Worm (Caenorhabditis elegans) whole organism, L4 larva: ENCODE data around the gene grl-7.

Experiments
- F49E8.2 ChIP-seq: sonication (generic microtip); optimal IDR thresholded peaks from 2 replicates; lab custom pipeline; 2016; ENCODE audit warnings: missing compliant biosample characterization, mild to moderate bottlenecking, missing genetic modification characterization, borderline replicate concordance
- ZK337.2 ChIP-seq: fragments of 200-800 bp; sonication (Bioruptor generic); IDR thresholded peaks from 2 replicates; pipeline ENCODE4 v1.3.6; 2022; ENCODE audit warnings: missing genetic modification reagents, missing genetic modification characterization, missing compliant biosample characterization
- fkh-10 ChIP-seq: fragments of 150-350 bp; optimal IDR thresholded peaks from 2 replicates; lab custom pipeline; 2014; ENCODE audit warnings: missing biosample characterization, missing genetic modification reagents, missing genetic modification characterization
- lir-3 ChIP-seq: sonication (generic microtip); optimal IDR thresholded peaks from 2 replicates; lab custom pipeline; 2016; ENCODE audit warnings: mild to moderate bottlenecking, missing genetic modification characterization, missing compliant biosample characterization
- pha-4 ChIP-seq, 2 experiments: fragments of 150-350 bp in 1 of 2; fragments of 200-800 bp in 1 of 2; sonication (Bioruptor generic) in 1 of 2; IDR thresholded peaks in 1 of 2; optimal IDR thresholded peaks in 1 of 2; 2 replicates each; pipeline versions ENCODE4 v1.3.6 to Lab custom; 2014 to 2022; ENCODE audit warnings: missing genetic modification characterization in 2 of 2, missing genetic modification reagents in 2 of 2, missing biosample characterization in 1 of 2, missing compliant biosample characterization in 1 of 2
- sdz-12 ChIP-seq: fragments of 200-800 bp; sonication (Bioruptor generic); optimal IDR thresholded peaks from 2 replicates; lab custom pipeline; 2018; ENCODE audit warnings: mild to moderate bottlenecking, missing genetic modification characterization, missing compliant biosample characterization
- unc-39 ChIP-seq: sonication (generic microtip); optimal IDR thresholded peaks from 2 replicates; lab custom pipeline; 2017; ENCODE audit warnings: missing biosample characterization, missing genetic modification characterization

DNA sequence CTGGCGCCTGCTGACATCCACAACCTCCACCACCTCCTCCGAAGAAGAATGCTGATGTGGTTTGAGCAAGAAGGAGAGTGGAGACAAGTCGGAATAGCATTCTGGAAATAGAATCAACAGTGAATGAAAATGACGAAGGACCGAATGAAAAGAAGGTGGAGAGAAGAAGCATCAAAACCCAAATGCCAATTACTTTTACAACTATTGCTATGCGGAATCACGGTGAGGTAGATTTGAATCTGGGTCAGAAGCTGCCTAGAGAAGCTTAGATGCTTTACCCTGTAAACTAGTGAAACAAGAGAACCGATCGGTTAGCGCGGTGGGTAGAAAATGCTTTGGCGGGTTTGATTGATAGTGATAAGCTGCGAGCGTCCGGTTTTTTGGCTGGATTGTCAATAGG, at the start of gene grl-7:
- no peak for TF ChIP-seq lir-3
- no peak for TF ChIP-seq unc-39 (tag; lab: Kevin White, UChicago)
- TF ChIP-seq ZK337.2, result no peak
- no peak for TF ChIP-seq F49E8.2 (tag; lab: Kevin White, UChicago)
- TF ChIP-seq sdz-12 (GFP tag; lab: Kevin White, UChicago), result no peak
- TF ChIP-seq fkh-10, result no peak
- TF ChIP-seq pha-4 (GFP tag; IDR thresholded peaks at IDR 0.05; lab: Robert Waterston, UW), result no peak
- TF ChIP-seq pha-4 (tag; optimal IDR thresholded peaks at IDR 0.05; lab: Kevin White, UChicago), result no peak
